Fruit fly (Drosophila melanogaster) whole organism, embryonic: ENCODE results near the gene frtz.

Source experiments
- Atf-2 ChIP-seq: fragments of 200-800 bp; sonication (Bioruptor generic); optimal IDR thresholded peaks from 2 replicates; lab custom pipeline; 2016; ENCODE audit warnings: missing biosample characterization, missing genetic modification characterization
- CG1024 ChIP-seq: fragments of 200-800 bp; sonication (Bioruptor generic); IDR thresholded peaks from 2 replicates; pipeline ENCODE4 v1.3.6; 2022; ENCODE audit warnings: missing biosample characterization, missing genetic modification characterization
- CG10321 ChIP-seq: fragments of 200-800 bp; sonication (Bioruptor generic); IDR thresholded peaks from 2 replicates; pipeline ENCODE4 v1.3.6; 2022; ENCODE audit warnings: missing biosample characterization, missing genetic modification characterization
- CG10366 ChIP-seq: fragments of 200-800 bp; sonication (Bioruptor generic); IDR thresholded peaks from 2 replicates; pipeline ENCODE4 v1.3.6; 2022; ENCODE audit warnings: missing biosample characterization, missing genetic modification characterization
- CG10543 ChIP-seq: fragments of 200-800 bp; sonication (Bioruptor generic); optimal IDR thresholded peaks from 3 replicates; lab custom pipeline; 2017; ENCODE audit warnings: missing biosample characterization, mild to moderate bottlenecking, missing genetic modification characterization, moderate library complexity
- CG11695 ChIP-seq: fragments of 200-800 bp; sonication (Bioruptor generic); IDR thresholded peaks from 3 replicates; pipeline ENCODE4 v1.3.6; 2022; ENCODE audit warnings: missing biosample characterization, missing genetic modification characterization
- CG13123 ChIP-seq: fragments of 200-800 bp; sonication (Bioruptor generic); optimal IDR thresholded peaks from 2 replicates; lab custom pipeline; 2016; ENCODE audit warnings: missing biosample characterization, missing genetic modification characterization
- CG2202 ChIP-seq: fragments of 200-800 bp; sonication (Bioruptor generic); optimal IDR thresholded peaks from 2 replicates; lab custom pipeline; 2018; ENCODE audit warnings: missing biosample characterization, mild to moderate bottlenecking, missing genetic modification characterization
- CG3065 ChIP-seq: fragments of 200-800 bp; sonication (Bioruptor generic); optimal IDR thresholded peaks from 2 replicates; lab custom pipeline; 2016; ENCODE audit warnings: missing biosample characterization, missing genetic modification characterization
- CG31224 ChIP-seq: fragments of 200-800 bp; sonication (Bioruptor generic); IDR thresholded peaks from 2 replicates; pipeline ENCODE4 v1.3.6; 2022; ENCODE audit warnings: missing biosample characterization, missing genetic modification characterization
- CG31441 ChIP-seq: fragments of 200-800 bp; sonication (Bioruptor generic); IDR thresholded peaks from 2 replicates; pipeline ENCODE4 v1.3.6; 2022; ENCODE audit warnings: missing biosample characterization, missing genetic modification characterization
- CG7987 ChIP-seq: fragments of 200-800 bp; sonication (Bioruptor generic); optimal IDR thresholded peaks from 2 replicates; lab custom pipeline; 2018; ENCODE audit warnings: missing biosample characterization, mild to moderate bottlenecking, missing genetic modification characterization, moderate library complexity
- CG9727 ChIP-seq: fragments of 200-800 bp; sonication (Bioruptor generic); optimal IDR thresholded peaks from 3 replicates; lab custom pipeline; 2017; ENCODE audit warnings: missing biosample characterization, mild to moderate bottlenecking, missing genetic modification characterization
- Camta ChIP-seq: fragments of 200-800 bp; sonication (Bioruptor generic); optimal IDR thresholded peaks from 2 replicates; lab custom pipeline; 2016; ENCODE audit warnings: missing biosample characterization, missing genetic modification characterization
- D19B ChIP-seq: fragments of 200-800 bp; sonication (Bioruptor generic); optimal IDR thresholded peaks from 2 replicates; lab custom pipeline; 2017; ENCODE audit warnings: missing biosample characterization, mild to moderate bottlenecking, missing genetic modification characterization
- E2f2 ChIP-seq: fragments of 200-800 bp; sonication (Bioruptor generic); IDR thresholded peaks from 2 replicates; pipeline ENCODE4 v1.3.6; 2022; ENCODE audit warnings: missing biosample characterization, missing genetic modification characterization
- HHEX ChIP-seq: fragments of 200-800 bp; sonication (Bioruptor generic); optimal IDR thresholded peaks from 3 replicates; lab custom pipeline; 2017; ENCODE audit warnings: missing biosample characterization, mild to moderate bottlenecking, missing genetic modification characterization, missing genetic modification reagents
- Hr3 ChIP-seq: fragments of 200-800 bp; sonication (Bioruptor generic); optimal IDR thresholded peaks from 3 replicates; lab custom pipeline; 2016; ENCODE audit warnings: missing biosample characterization, missing genetic modification characterization
- Hr51 ChIP-seq, 2 experiments: fragments of 200-800 bp; sonication (Bioruptor generic); optimal IDR thresholded peaks; 2 replicates in 1 of 2; 3 replicates in 1 of 2; lab custom pipeline; 2016 to 2018; ENCODE audit warnings: missing biosample characterization in 2 of 2, missing genetic modification characterization in 2 of 2, mild to moderate bottlenecking in 1 of 2, moderate library complexity in 1 of 2
- Lim3 ChIP-seq: fragments of 200-800 bp; sonication (Bioruptor generic); IDR thresholded peaks from 2 replicates; pipeline ENCODE4 v1.3.6; 2022; ENCODE audit warnings: missing biosample characterization, missing genetic modification characterization
- Myb ChIP-seq: fragments of 200-800 bp; sonication (Bioruptor generic); optimal IDR thresholded peaks from 2 replicates; lab custom pipeline; 2016; ENCODE audit warnings: missing biosample characterization, missing genetic modification characterization
- NC2α ChIP-seq: fragments of 200-800 bp; sonication (Bioruptor generic); optimal IDR thresholded peaks from 2 replicates; lab custom pipeline; 2016; ENCODE audit warnings: missing biosample characterization, missing genetic modification characterization
- Nf-YC ChIP-seq: fragments of 200-800 bp; optimal IDR thresholded peaks from 3 replicates; lab custom pipeline; 2019; ENCODE audit warnings: missing biosample characterization, mild to moderate bottlenecking, missing genetic modification characterization, moderate library complexity
- Oaz ChIP-seq: fragments of 200-800 bp; sonication (Bioruptor generic); IDR thresholded peaks from 2 replicates; pipeline ENCODE4 v1.3.6; 2022; ENCODE audit warnings: missing biosample characterization, missing genetic modification characterization
- Optix ChIP-seq: fragments of 200-800 bp; sonication (Bioruptor generic); IDR thresholded peaks from 3 replicates; pipeline ENCODE4 v1.3.6; 2022; ENCODE audit warnings: missing biosample characterization, missing genetic modification characterization
- ap ChIP-seq: fragments of 200-800 bp; sonication (Bioruptor generic); IDR thresholded peaks from 2 replicates; pipeline ENCODE4 v1.3.6; 2022; ENCODE audit warnings: missing biosample characterization, missing genetic modification characterization
- bsh ChIP-seq, 2 experiments: fragments of 200-800 bp; sonication (Bioruptor generic); optimal IDR thresholded peaks; 2 replicates each; lab custom pipeline; 2017 to 2018; ENCODE audit warnings: mild to moderate bottlenecking in 2 of 2, missing biosample characterization in 2 of 2, missing genetic modification characterization in 2 of 2, moderate library complexity in 1 of 2
- cad ChIP-seq: fragments of >200 bp; optimal IDR thresholded peaks from 2 replicates; lab custom pipeline; 2017; ENCODE audit warnings: missing biosample characterization, missing genetic modification characterization
- ci ChIP-seq: fragments of 200-800 bp; sonication (Bioruptor generic); IDR thresholded peaks from 3 replicates; pipeline ENCODE4 v1.3.6; 2022; ENCODE audit warnings: missing biosample characterization, missing genetic modification characterization
- corto ChIP-seq: fragments of 200-800 bp; sonication (Bioruptor generic); optimal IDR thresholded peaks from 2 replicates; lab custom pipeline; 2016; ENCODE audit warnings: missing biosample characterization, mild to moderate bottlenecking, missing genetic modification characterization, moderate library complexity
- croc ChIP-seq: fragments of 200-800 bp; sonication (Bioruptor generic); conservative IDR thresholded peaks from 3 replicates; pipeline ENCODE4 v1.3.6; 2022; ENCODE audit warnings: missing biosample characterization, missing genetic modification characterization
- crp ChIP-seq, 2 experiments: fragments of 200-800 bp; sonication (Bioruptor generic); optimal IDR thresholded peaks; 2 replicates in 1 of 2; 3 replicates in 1 of 2; lab custom pipeline; 2017; ENCODE audit warnings: missing biosample characterization in 2 of 2, missing genetic modification characterization in 2 of 2, mild to moderate bottlenecking in 1 of 2, moderate library complexity in 1 of 2
- cwo ChIP-seq: fragments of 200-800 bp; sonication (Bioruptor generic); optimal IDR thresholded peaks from 3 replicates; lab custom pipeline; 2017; ENCODE audit warnings: missing biosample characterization, missing genetic modification characterization, mild to moderate bottlenecking, moderate library complexity, missing genetic modification reagents
- dm ChIP-seq: fragments of 200-800 bp; sonication (Bioruptor generic); optimal IDR thresholded peaks from 3 replicates; lab custom pipeline; 2016; ENCODE audit warnings: missing biosample characterization, missing genetic modification characterization
- emc ChIP-seq: fragments of 200-800 bp; sonication (Bioruptor generic); optimal IDR thresholded peaks from 2 replicates; lab custom pipeline; 2016; ENCODE audit warnings: missing biosample characterization, missing genetic modification characterization
- eve ChIP-seq, 2 experiments: fragments of >200 bp; optimal IDR thresholded peaks; 2 replicates each; lab custom pipeline; 2017; ENCODE audit warnings: missing biosample characterization in 2 of 2, missing genetic modification characterization in 2 of 2
- gem ChIP-seq: fragments of 200-800 bp; sonication (Bioruptor generic); optimal IDR thresholded peaks from 2 replicates; lab custom pipeline; 2019; ENCODE audit warnings: missing biosample characterization, mild to moderate bottlenecking, missing genetic modification characterization, moderate library complexity
- gfzf ChIP-seq: fragments of 200-800 bp; sonication (Bioruptor generic); optimal IDR thresholded peaks from 2 replicates; lab custom pipeline; 2016; ENCODE audit warnings: missing biosample characterization, mild to moderate bottlenecking, missing genetic modification characterization, moderate library complexity
- hkb ChIP-seq, 2 experiments: fragments of 200-800 bp in 1 of 2; fragments of >200 bp in 1 of 2; sonication (Bioruptor generic) in 1 of 2; IDR thresholded peaks in 1 of 2; optimal IDR thresholded peaks in 1 of 2; 2 replicates each; pipeline versions ENCODE4 v1.3.6 to Lab custom; 2017 to 2022; ENCODE audit warnings: missing biosample characterization in 1 of 2, missing genetic modification characterization in 1 of 2
- kni ChIP-seq: fragments of 200-800 bp; sonication (Bioruptor generic); optimal IDR thresholded peaks from 3 replicates; lab custom pipeline; 2017; ENCODE audit warnings: mild to moderate bottlenecking, missing biosample characterization, missing genetic modification reagents, missing genetic modification characterization
- lab ChIP-seq: fragments of 200-800 bp; sonication (Bioruptor generic); optimal IDR thresholded peaks from 3 replicates; lab custom pipeline; 2017; ENCODE audit warnings: missing biosample characterization, missing genetic modification characterization, mild to moderate bottlenecking, moderate library complexity, missing genetic modification reagents
- nerfin-2 ChIP-seq: fragments of 200-800 bp; sonication (Bioruptor generic); IDR thresholded peaks from 2 replicates; pipeline ENCODE4 v1.3.6; 2022; ENCODE audit warnings: missing biosample characterization, missing genetic modification characterization; ENCODE audit not compliant: partially characterized antibody
- org-1 ChIP-seq: fragments of 200-800 bp; sonication (Bioruptor generic); optimal IDR thresholded peaks from 2 replicates; lab custom pipeline; 2017; ENCODE audit warnings: missing biosample characterization, missing genetic modification characterization
- peb ChIP-seq: fragments of 200-800 bp; sonication (Bioruptor generic); IDR thresholded peaks from 2 replicates; pipeline ENCODE4 v1.3.6; 2022; ENCODE audit warnings: missing biosample characterization, missing genetic modification characterization
- sens ChIP-seq: fragments of 200-800 bp; sonication (Bioruptor generic); peaks from one replicate; lab custom pipeline; 2016; ENCODE audit warnings: missing biosample characterization, missing genetic modification characterization
- sqz ChIP-seq: fragments of 200-800 bp; sonication (Bioruptor generic); optimal IDR thresholded peaks from 3 replicates; lab custom pipeline; 2018; ENCODE audit warnings: missing biosample characterization, mild to moderate bottlenecking, missing genetic modification characterization
- tup ChIP-seq: fragments of 200-800 bp; sonication (Bioruptor generic); optimal IDR thresholded peaks from 2 replicates; lab custom pipeline; 2016; ENCODE audit warnings: missing biosample characterization, mild to moderate bottlenecking, missing genetic modification characterization, moderate library complexity
- tx ChIP-seq: fragments of 200-800 bp; sonication (Bioruptor generic); optimal IDR thresholded peaks from 2 replicates; lab custom pipeline; 2016; ENCODE audit warnings: missing biosample characterization, missing genetic modification characterization
- z ChIP-seq: fragments of 200-800 bp; sonication (Bioruptor generic); IDR thresholded peaks from 3 replicates; pipeline ENCODE4 v1.3.6; 2022; ENCODE audit warnings: missing biosample characterization, missing genetic modification characterization
- zfh2 ChIP-seq: fragments of 200-800 bp; sonication (Bioruptor generic); optimal IDR thresholded peaks from 2 replicates; lab custom pipeline; 2016; ENCODE audit warnings: missing biosample characterization, missing genetic modification characterization

The frtz gene

DNA sequence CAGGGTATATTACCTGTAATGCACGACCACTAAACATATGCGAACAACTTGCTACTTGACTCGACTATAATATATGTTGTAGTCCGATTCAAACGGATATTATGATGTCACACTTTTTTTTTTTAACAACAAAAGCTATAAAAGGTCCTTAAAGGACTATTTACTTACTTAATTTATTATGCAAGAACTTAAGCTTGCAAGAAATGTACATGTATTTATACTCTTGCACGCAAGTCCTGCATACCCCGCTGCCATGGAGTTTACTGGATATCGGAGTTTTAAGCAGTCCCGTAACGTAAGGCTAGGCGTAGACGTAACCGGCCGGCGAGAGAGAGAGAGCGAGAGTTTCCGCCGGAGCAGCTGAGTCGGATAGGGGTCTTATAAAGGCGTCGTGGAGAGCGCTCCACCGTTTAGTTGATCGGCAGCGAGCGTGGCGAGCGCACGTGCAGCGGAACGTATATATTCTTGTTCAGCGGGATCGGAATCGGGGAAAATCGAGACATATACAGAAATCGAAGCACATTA lies 21.5 kb upstream of the frtz start (continued):
- TF ChIP-seq kni (GFP tag; lab: Kevin White, UChicago): no peak
- TF ChIP-seq nerfin-2: no peak
- no peak for TF ChIP-seq hkb (optimal IDR thresholded peaks at IDR 0.05; lab: Kevin White, UChicago)
- peak; percentile 84 for TF ChIP-seq hkb (GFP tag; IDR thresholded peaks at IDR 0.05; lab: Robert Waterston, UW)
- TF ChIP-seq Atf-2 (GFP tag; lab: Kevin White, UChicago): peak; percentile 87
- peak; percentile 78 for TF ChIP-seq HHEX (GFP tag; lab: Kevin White, UChicago)
- TF ChIP-seq tup (GFP tag; lab: Kevin White, UChicago): peak; percentile 79
- TF ChIP-seq E2f2: peak; percentile 63
- peak; percentile 82 for TF ChIP-seq peb (GFP tag; lab: Robert Waterston, UW)
- peak; percentile 47; the same call in 1 of the 2 replicates for TF ChIP-seq Lim3 (GFP tag; lab: Robert Waterston, UW)
- TF ChIP-seq Oaz (GFP tag; lab: Robert Waterston, UW): peak; percentile 69; the same call in 1 of the 2 replicates
- peak; percentile 71 for TF ChIP-seq CG13123 (GFP tag; lab: Kevin White, UChicago)
- TF ChIP-seq CG9727 (GFP tag; lab: Kevin White, UChicago): peak; percentile 88
- TF ChIP-seq CG1024 (GFP tag; lab: Robert Waterston, UW): 0 out of 2 replicates have a peak, but pooled peaks have one; percentile 29
- TF ChIP-seq gfzf (GFP tag; lab: Kevin White, UChicago): no peak
- TF ChIP-seq Hr3 (GFP tag; lab: Kevin White, UChicago): peak; percentile 93
- peak; percentile 53 for TF ChIP-seq CG3065 (GFP tag; lab: Kevin White, UChicago)
- TF ChIP-seq Camta: peak; percentile 93
- peak; percentile 99 for TF ChIP-seq sens (GFP tag; lab: Kevin White, UChicago)
- peak; percentile 69 for TF ChIP-seq CG2202 (tag; lab: Kevin White, UChicago)
- peak; percentile 71 for TF ChIP-seq ap (GFP tag; lab: Robert Waterston, UW)
- TF ChIP-seq eve (GFP tag; optimal IDR thresholded peaks at IDR 0.05; lab: Kevin White, UChicago): peak in 1 of 2 experiments; percentile 94
- TF ChIP-seq CG10321 (GFP tag; lab: Robert Waterston, UW): no peak
- TF ChIP-seq CG31441 (GFP tag; lab: Robert Waterston, UW): peak; percentile 89
- peak; percentile 94 for TF ChIP-seq gem (tag; lab: Kevin White, UChicago)
- TF ChIP-seq bsh (GFP tag; optimal IDR thresholded peaks at IDR 0.05; lab: Kevin White, UChicago): peak; percentile 69 to 90
- TF ChIP-seq tx (GFP tag; lab: Kevin White, UChicago): peak; percentile 86
- no peak for TF ChIP-seq cad (GFP tag; lab: Kevin White, UChicago)
- TF ChIP-seq D19B (GFP tag; lab: Kevin White, UChicago): peak; percentile 97
- TF ChIP-seq CG10543 (GFP tag; lab: Kevin White, UChicago): peak; percentile 27
- no peak for TF ChIP-seq corto
- TF ChIP-seq ci: peak; percentile 90
- peak; percentile 88 for TF ChIP-seq zfh2
- TF ChIP-seq emc (GFP tag; lab: Kevin White, UChicago): peak; percentile 27
- TF ChIP-seq crp (GFP tag; optimal IDR thresholded peaks at IDR 0.05; lab: Kevin White, UChicago): peak in 1 of 2 experiments; percentile 53
- peak; percentile 77 for TF ChIP-seq cwo (GFP tag; lab: Kevin White, UChicago)
- TF ChIP-seq org-1: peak; percentile 93
- no peak for TF ChIP-seq Nf-YC (tag; lab: Kevin White, UChicago)
- peak; percentile 82 for TF ChIP-seq CG31224
- TF ChIP-seq z (GFP tag; lab: Robert Waterston, UW): no peak
- peak; percentile 88 for TF ChIP-seq lab (GFP tag; lab: Kevin White, UChicago)
- TF ChIP-seq dm (GFP tag; lab: Kevin White, UChicago): peak; percentile 73
- peak; percentile 61 for TF ChIP-seq NC2α
- TF ChIP-seq CG7987 (GFP tag; lab: Kevin White, UChicago): peak; percentile 39
- no peak for TF ChIP-seq sqz (GFP tag; lab: Kevin White, UChicago)
- peak; percentile 78 for TF ChIP-seq croc (GFP tag; lab: Robert Waterston, UW)
- TF ChIP-seq CG10366: peak; percentile 88
- TF ChIP-seq Myb (GFP tag; lab: Kevin White, UChicago): peak; percentile 75
- peak; percentile 87 for TF ChIP-seq CG11695 (GFP tag; lab: Robert Waterston, UW)
- peak; percentile 80; the same call in 2 of the 3 replicates for TF ChIP-seq Optix
- TF ChIP-seq Hr51 (GFP tag; optimal IDR thresholded peaks at IDR 0.05; lab: Kevin White, UChicago): peak; percentile 85 to 92
